Fruit fly (Drosophila melanogaster): Measurements from ENCODE around the gene Coq5.

Coq5 gene

dm6 chrX:13209410-13209809, 15.1 kb upstream of the Coq5 start:
- TF ChIP-seq CG12605 (GFP tag; IDR thresholded peaks at IDR 0.05) = peak; percentile 41
- TF ChIP-seq CG13204 (GFP tag; optimal IDR thresholded peaks at IDR 0.05) = no peak
- TF ChIP-seq CG8159 (tag; optimal IDR thresholded peaks at IDR 0.05) = peak; percentile 24

dm6 chrX:13208554-13208953, 14.2 kb upstream of the Coq5 start:
- TF ChIP-seq CG13204 (GFP tag; optimal IDR thresholded peaks at IDR 0.05) (peak; percentile 4), Pif1B (GFP tag; optimal IDR thresholded peaks at IDR 0.05) (no peak), CG8159 (tag; optimal IDR thresholded peaks at IDR 0.05) (no peak), CG8301 (tag; optimal IDR thresholded peaks at IDR 0.05) (no peak)

- TF ChIP-seq Snoo (tag; optimal IDR thresholded peaks at IDR 0.05) (no peak), fd96Ca (GFP tag; IDR thresholded peaks at IDR 0.05) (no peak), Pif1A (GFP tag; optimal IDR thresholded peaks at IDR 0.05) (no peak), CG8301 (tag; optimal IDR thresholded peaks at IDR 0.05) (no peak), CG8159 (tag; optimal IDR thresholded peaks at IDR 0.05) (peak; percentile 55), CG4496 (GFP tag; IDR thresholded peaks at IDR 0.05) (no peak), CG17806 (tag; optimal IDR thresholded peaks at IDR 0.05) (no peak), CG15710 (tag; optimal IDR thresholded peaks at IDR 0.05) (peak; percentile 24), CG9948 (tag; optimal IDR thresholded peaks at IDR 0.05) (peak; percentile 26), Ets98B (GFP tag; IDR thresholded peaks at IDR 0.05) (no peak), D1 (tag; optimal IDR thresholded peaks at IDR 0.05) (no peak), CG14655 (GFP tag; optimal IDR thresholded peaks at IDR 0.05) (no peak)
Measured at dm6 chrX:13208075-13208474, 13.7 kb upstream of the Coq5 start.

dm6 chrX:13204718-13205117, 10.4 kb upstream of the Coq5 start:
- no peak for TF ChIP-seq CG4496 (GFP tag; IDR thresholded peaks at IDR 0.05)

dm6 chrX:13202162-13202561, 7.8 kb upstream of the Coq5 start, which contains the start of gene CG44437:
CG44437 (minus strand) TSS chrX:13202262.
- TF ChIP-seq CG10348 (GFP tag; IDR thresholded peaks at IDR 0.05) = no peak
- no peak for TF ChIP-seq CG4496 (GFP tag; IDR thresholded peaks at IDR 0.05)
- no peak for TF ChIP-seq CG34367 (tag; optimal IDR thresholded peaks at IDR 0.05)
- TF ChIP-seq fd96Ca (GFP tag; IDR thresholded peaks at IDR 0.05) = no peak
- no peak for TF ChIP-seq Ets98B (GFP tag; IDR thresholded peaks at IDR 0.05)
- TF ChIP-seq EcR (GFP tag; optimal IDR thresholded peaks at IDR 0.05) = no peak
- TF ChIP-seq CG8301 (tag; optimal IDR thresholded peaks at IDR 0.05) = no peak
- no peak for TF ChIP-seq CG9948 (tag; optimal IDR thresholded peaks at IDR 0.05)
- TF ChIP-seq gl (tag; optimal IDR thresholded peaks at IDR 0.05) = no peak
- TF ChIP-seq CG13204 (GFP tag; optimal IDR thresholded peaks at IDR 0.05) = no peak
- TF ChIP-seq rn (GFP tag; IDR thresholded peaks at IDR 0.05) = no peak
- no peak for TF ChIP-seq CG8159 (tag; optimal IDR thresholded peaks at IDR 0.05)

dm6 chrX:13192239-13192638, 2.1 kb downstream of the Coq5 start:
- TF ChIP-seq rn (GFP tag; IDR thresholded peaks at IDR 0.05) (no peak), CG13204 (GFP tag; optimal IDR thresholded peaks at IDR 0.05) (no peak), CG10348 (GFP tag; IDR thresholded peaks at IDR 0.05) (no peak), CG8159 (tag; optimal IDR thresholded peaks at IDR 0.05) (no peak), CG4496 (GFP tag; IDR thresholded peaks at IDR 0.05) (no peak), CG12605 (GFP tag; IDR thresholded peaks at IDR 0.05) (no peak), CG8301 (tag; optimal IDR thresholded peaks at IDR 0.05) (no peak), fd96Ca (GFP tag; IDR thresholded peaks at IDR 0.05) (no peak), Snoo (tag; optimal IDR thresholded peaks at IDR 0.05) (no peak), CG15710 (tag; optimal IDR thresholded peaks at IDR 0.05) (no peak), CG32121 (GFP tag; IDR thresholded peaks at IDR 0.05) (no peak), Ets98B (GFP tag; IDR thresholded peaks at IDR 0.05) (no peak), CG9948 (tag; optimal IDR thresholded peaks at IDR 0.05) (no peak)

- no peak for TF ChIP-seq CG14655 (GFP tag; optimal IDR thresholded peaks at IDR 0.05)
- TF ChIP-seq rn (GFP tag; IDR thresholded peaks at IDR 0.05) = no peak
- TF ChIP-seq Ets98B (GFP tag; IDR thresholded peaks at IDR 0.05) = no peak
- no peak for TF ChIP-seq fd96Ca (GFP tag; IDR thresholded peaks at IDR 0.05)
- no peak for TF ChIP-seq Pif1B (GFP tag; optimal IDR thresholded peaks at IDR 0.05)
- no peak for TF ChIP-seq Snoo (tag; optimal IDR thresholded peaks at IDR 0.05)
- no peak for TF ChIP-seq CG12605 (GFP tag; IDR thresholded peaks at IDR 0.05)
- no peak for TF ChIP-seq CG17806 (tag; optimal IDR thresholded peaks at IDR 0.05)
Measured at dm6 chrX:13191783-13192182, 2.6 kb downstream of the Coq5 start, which contains the start of gene CG12723. CG12723 (minus strand) TSS chrX:13191883.

dm6 chrX:13189032-13189431, 5.3 kb downstream of the Coq5 start, which contains the start of gene Lgr4:
Lgr4 (minus strand) TSS chrX:13189164.
- peak; percentile 17; the same call in 1 of the 2 replicates for TF ChIP-seq CG32121 (GFP tag; IDR thresholded peaks at IDR 0.05)
- no peak for TF ChIP-seq CG34367 (tag; optimal IDR thresholded peaks at IDR 0.05)
- TF ChIP-seq CG12605 (GFP tag; IDR thresholded peaks at IDR 0.05) = peak; percentile 67
